Fruit fly (Drosophila melanogaster): ENCODE data around the gene CG31807.

DNA sequence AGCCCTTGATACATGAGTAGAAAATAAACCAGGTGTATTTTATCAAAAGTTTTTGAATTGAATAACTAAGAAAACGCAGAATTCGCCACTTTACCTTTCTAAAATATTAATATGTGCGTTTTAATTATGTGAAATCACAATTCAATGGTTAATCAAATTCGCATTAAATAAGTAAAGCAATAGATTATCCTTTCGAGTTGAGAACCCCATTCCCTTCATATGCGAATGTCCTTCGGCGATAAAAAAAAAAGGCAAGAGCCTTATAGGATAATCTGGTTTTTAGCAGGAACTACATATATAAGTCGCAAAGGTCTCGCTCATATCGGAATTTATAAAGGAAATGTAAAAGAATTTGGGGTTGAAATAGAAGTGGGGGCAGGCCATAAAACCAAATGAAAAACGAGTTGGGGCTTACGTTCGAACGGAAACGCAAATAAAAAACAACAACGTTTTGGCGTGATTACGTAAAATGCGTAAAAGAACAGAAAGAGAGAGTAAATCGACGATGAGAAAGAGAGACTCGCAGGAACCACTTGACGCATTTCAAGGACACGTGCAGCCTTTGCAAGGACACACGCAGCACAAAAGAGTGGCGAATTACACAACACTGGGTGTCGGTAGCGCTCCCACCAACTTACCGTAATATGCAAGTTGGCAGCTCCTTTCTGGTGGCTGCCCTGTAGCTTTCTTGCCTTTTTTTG is 31.5 kb upstream of the CG31807 start:
- TF ChIP-seq psq (optimal IDR thresholded peaks at IDR 0.05), result no peak
- no peak for TF ChIP-seq pan (optimal IDR thresholded peaks at IDR 0.05)
- no peak for TF ChIP-seq EcR (GFP tag; optimal IDR thresholded peaks at IDR 0.05)
- TF ChIP-seq CG8478 (optimal IDR thresholded peaks at IDR 0.05), result no peak

Data from whole organism.